Fruit fly (Drosophila melanogaster) whole organism, adult: ENCODE measurements around the gene CG32812.
A peak's percentile ranks its signal among the peaks of the same experiment; 100 is the strongest.

ENCODE experiments used
- CG11617 ChIP-seq: fragments of 200-800 bp; sonication (Bioruptor generic); optimal IDR thresholded peaks from 2 replicates; lab custom pipeline; 2017; ENCODE audit warnings: mild to moderate bottlenecking, missing biosample characterization, missing genetic modification reagents, missing genetic modification characterization
- CG12768 ChIP-seq: fragments of 200-800 bp; sonication (Bioruptor generic); optimal IDR thresholded peaks from 2 replicates; lab custom pipeline; 2017; ENCODE audit warnings: missing biosample characterization, missing genetic modification characterization, mild to moderate bottlenecking, moderate library complexity, missing genetic modification reagents
- CG14711 ChIP-seq: fragments of 200-800 bp; sonication (Bioruptor generic); optimal IDR thresholded peaks from 2 replicates; lab custom pipeline; 2018; ENCODE audit warnings: missing biosample characterization, mild to moderate bottlenecking, missing genetic modification characterization, moderate library complexity
- CG1620 ChIP-seq: fragments of 200-800 bp; sonication (Bioruptor generic); optimal IDR thresholded peaks from 2 replicates; lab custom pipeline; 2016; ENCODE audit warnings: missing biosample characterization, missing genetic modification characterization
- CG33017 ChIP-seq: fragments of 200-800 bp; sonication (Bioruptor generic); optimal IDR thresholded peaks from 2 replicates; lab custom pipeline; 2018; ENCODE audit warnings: missing biosample characterization, mild to moderate bottlenecking, missing genetic modification characterization, moderate library complexity
- CG5204 ChIP-seq: fragments of 200-800 bp; sonication (Bioruptor generic); optimal IDR thresholded peaks from 2 replicates; lab custom pipeline; 2016; ENCODE audit warnings: missing biosample characterization, missing genetic modification characterization
- CG7045 ChIP-seq: fragments of 200-800 bp; sonication (Bioruptor generic); optimal IDR thresholded peaks from 2 replicates; lab custom pipeline; 2017; ENCODE audit warnings: missing biosample characterization, mild to moderate bottlenecking, missing genetic modification characterization
- CG7101 ChIP-seq: fragments of 200-800 bp; sonication (Bioruptor generic); optimal IDR thresholded peaks from 2 replicates; lab custom pipeline; 2018; ENCODE audit warnings: missing biosample characterization, mild to moderate bottlenecking, missing genetic modification characterization, moderate library complexity
- Clk ChIP-seq: fragments of 200-800 bp; sonication (Bioruptor generic); optimal IDR thresholded peaks from 2 replicates; lab custom pipeline; 2017; ENCODE audit warnings: missing biosample characterization, missing genetic modification characterization
- Crg-1 ChIP-seq: fragments of 200-800 bp; sonication (Bioruptor generic); optimal IDR thresholded peaks from 2 replicates; lab custom pipeline; 2016; ENCODE audit warnings: missing biosample characterization, missing genetic modification characterization
- Hr96 ChIP-seq: fragments of 200-800 bp; sonication (Bioruptor generic); optimal IDR thresholded peaks from 2 replicates; lab custom pipeline; 2016; ENCODE audit warnings: missing biosample characterization, missing genetic modification characterization
- Mnt ChIP-seq: fragments of 200-800 bp; sonication (Bioruptor generic); optimal IDR thresholded peaks from 2 replicates; lab custom pipeline; 2016; ENCODE audit warnings: missing biosample characterization, mild to moderate bottlenecking, missing genetic modification characterization
- bab1 ChIP-seq: fragments of 200-800 bp; sonication (Bioruptor generic); optimal IDR thresholded peaks from 3 replicates; lab custom pipeline; 2019; ENCODE audit warnings: missing biosample characterization, mild to moderate bottlenecking, missing genetic modification characterization, moderate library complexity
- cic ChIP-seq: fragments of 200-800 bp; sonication (Bioruptor generic); optimal IDR thresholded peaks from 2 replicates; lab custom pipeline; 2017; ENCODE audit warnings: missing biosample characterization, mild to moderate bottlenecking, missing genetic modification characterization, moderate library complexity
- cnc ChIP-seq, 2 experiments: fragments of >200 bp; optimal IDR thresholded peaks; 2 replicates each; lab custom pipeline; 2017
- kay ChIP-seq: fragments of 200-800 bp; sonication (Bioruptor generic); peaks from one replicate; lab custom pipeline; 2016; ENCODE audit warnings: missing biosample characterization, missing genetic modification characterization, borderline replicate concordance
- ovo ChIP-seq: fragments of 200-800 bp; sonication (Bioruptor generic); optimal IDR thresholded peaks from 2 replicates; lab custom pipeline; 2016; ENCODE audit warnings: missing biosample characterization, missing genetic modification characterization
- pad ChIP-seq: fragments of 200-800 bp; sonication (Bioruptor generic); optimal IDR thresholded peaks from 3 replicates; lab custom pipeline; 2017; ENCODE audit warnings: missing biosample characterization, missing genetic modification characterization, mild to moderate bottlenecking, moderate library complexity, missing genetic modification reagents
- tj ChIP-seq: fragments of 200-800 bp; sonication (Bioruptor generic); optimal IDR thresholded peaks from 3 replicates; lab custom pipeline; 2017; ENCODE audit warnings: missing biosample characterization, mild to moderate bottlenecking, missing genetic modification characterization, moderate library complexity
- toe ChIP-seq: fragments of 200-800 bp; sonication (Bioruptor generic); optimal IDR thresholded peaks from 2 replicates; lab custom pipeline; 2016; ENCODE audit warnings: missing biosample characterization, missing genetic modification characterization

Gene CG32812

DNA sequence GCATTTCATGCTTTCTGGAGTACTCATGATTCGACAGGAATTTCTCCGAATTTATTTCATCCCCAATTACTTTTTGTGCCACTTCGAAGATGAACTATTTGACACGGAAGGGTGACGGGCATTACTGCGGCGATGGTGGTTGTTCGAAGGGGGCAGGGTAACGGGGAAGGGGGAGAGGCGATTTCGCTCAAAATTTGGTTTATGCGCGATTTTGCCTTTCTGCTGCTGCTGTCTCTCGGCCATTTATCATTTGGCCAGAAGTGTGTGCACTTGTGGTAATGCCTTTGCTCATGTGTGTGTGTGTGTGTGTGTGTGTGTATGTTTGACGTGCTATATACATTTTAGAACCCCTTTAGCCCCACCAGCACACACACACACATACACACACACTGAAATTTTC lies 34.1 kb upstream of the CG32812 start:
- TF ChIP-seq CG33017 (tag; lab: Kevin White, UChicago) (no peak), bab1 (no peak), cic (GFP tag; lab: Kevin White, UChicago) (no peak), cnc (optimal IDR thresholded peaks at IDR 0.05; lab: Kevin White, UChicago) (no peak)

DNA sequence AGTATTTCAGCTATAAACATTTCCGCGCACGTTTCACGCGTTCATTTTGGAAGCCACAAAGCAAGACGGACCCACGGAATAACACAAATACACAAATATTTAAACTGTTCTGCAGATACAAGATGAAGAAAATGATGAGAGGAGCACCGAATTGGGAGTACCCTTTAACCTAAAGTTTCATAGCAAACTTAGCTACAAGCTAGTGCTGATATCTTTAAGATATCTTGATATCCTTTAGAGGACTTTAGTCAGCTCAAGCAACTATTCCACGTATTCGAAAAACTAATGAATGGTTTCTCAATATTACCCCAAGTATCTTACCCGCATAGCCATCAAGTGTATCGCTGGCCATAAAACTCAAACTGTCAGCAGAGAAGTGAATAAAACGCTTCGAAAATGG lies 31.0 kb upstream of the CG32812 start:
- TF ChIP-seq Hr96 (no peak), CG33017 (tag; lab: Kevin White, UChicago) (no peak), Mnt (GFP tag; lab: Kevin White, UChicago) (no peak), CG7045 (no peak)

DNA sequence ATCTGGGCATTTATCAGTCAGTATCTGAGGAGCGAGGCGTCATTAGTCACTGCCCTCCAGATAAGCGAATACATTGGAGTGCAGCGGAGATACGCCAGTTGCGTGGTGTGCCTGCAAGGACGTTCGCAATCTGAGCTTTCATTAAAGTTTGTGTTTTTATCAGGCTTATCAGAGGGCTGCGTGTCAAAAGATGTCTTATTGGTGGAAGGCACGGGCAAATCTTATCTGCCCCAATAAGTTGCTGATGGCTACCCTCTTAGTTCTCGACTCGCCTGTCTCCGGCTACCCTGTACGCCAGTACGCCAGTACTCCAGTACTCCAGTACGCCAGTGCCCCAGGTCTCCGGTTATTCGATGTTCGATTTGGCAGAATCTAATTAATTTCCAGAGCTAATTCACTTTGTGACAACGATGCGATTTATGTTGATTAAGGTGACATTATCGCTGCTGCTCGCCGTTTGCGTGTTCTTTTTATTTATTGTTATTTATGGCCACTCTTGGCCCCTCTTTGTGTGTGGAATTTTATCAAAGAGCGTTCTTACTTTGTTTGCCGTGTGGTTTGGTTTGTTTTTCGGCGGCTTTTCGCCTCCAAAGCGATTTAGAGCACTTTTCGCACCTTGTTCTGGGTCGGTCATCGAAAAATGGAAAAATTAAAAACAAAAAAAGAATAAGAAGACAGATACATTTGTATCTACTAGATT lies 30.2 kb upstream of the CG32812 start:
- TF ChIP-seq CG12768 (GFP tag; lab: Kevin White, UChicago) (no peak), CG1620 (GFP tag; lab: Kevin White, UChicago) (no peak), CG5204 (no peak), Crg-1 (no peak), Clk (GFP tag; lab: Kevin White, UChicago) (no peak)

dm6 chrX:1260327-1260726 lies 26.8 kb upstream of the CG32812 start:
- TF ChIP-seq Hr96 (no peak), CG12768 (GFP tag; lab: Kevin White, UChicago) (no peak), Mnt (GFP tag; lab: Kevin White, UChicago) (no peak), tj (GFP tag; lab: Kevin White, UChicago) (no peak), CG5204 (no peak), CG1620 (GFP tag; lab: Kevin White, UChicago) (no peak), bab1 (no peak), CG7045 (no peak), CG7101 (no peak), CG11617 (GFP tag; lab: Kevin White, UChicago) (no peak), Crg-1 (no peak), cnc (optimal IDR thresholded peaks at IDR 0.05; lab: Kevin White, UChicago) (no peak), pad (GFP tag; lab: Kevin White, UChicago) (no peak), kay (GFP tag; lab: Kevin White, UChicago) (no peak)

DNA sequence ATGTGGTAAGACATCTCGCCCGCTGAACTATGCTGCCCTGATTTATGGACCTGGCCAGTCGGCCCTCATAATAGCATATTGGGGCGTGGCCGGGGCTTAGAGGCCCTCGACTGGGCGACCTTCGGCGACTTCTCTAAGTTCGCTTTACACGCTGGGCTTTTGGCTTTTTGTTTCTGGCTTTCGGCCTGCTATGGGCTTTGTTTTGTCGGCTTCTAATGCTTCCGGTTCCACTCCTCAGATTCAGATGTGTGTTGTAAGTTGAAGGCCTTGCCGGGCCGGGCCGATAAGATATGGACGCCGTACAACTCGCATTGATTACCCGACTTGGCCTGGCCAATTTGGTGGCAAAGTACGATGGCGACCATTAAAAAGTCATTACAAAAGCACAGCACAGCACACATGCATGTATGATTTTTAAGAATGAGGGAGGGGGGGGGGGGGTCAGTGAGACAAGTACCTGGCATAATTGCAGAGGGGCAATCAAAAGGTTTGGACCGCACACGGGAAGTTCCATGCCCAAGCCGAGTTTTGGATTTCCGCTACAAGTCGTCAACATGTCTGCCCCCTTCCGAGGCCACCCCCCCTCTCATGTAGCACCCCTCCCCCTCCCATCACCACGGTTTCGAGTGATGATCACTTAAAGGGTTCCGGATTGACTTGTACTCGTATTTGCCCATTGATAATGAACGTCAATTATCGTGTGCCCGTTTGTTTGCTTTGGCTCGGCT lies 24.4 kb upstream of the CG32812 start:
- no peak for TF ChIP-seq CG5204
- TF ChIP-seq CG7045: no peak
- no peak for TF ChIP-seq cic (GFP tag; lab: Kevin White, UChicago)
- TF ChIP-seq CG7101: no peak
- TF ChIP-seq ovo (GFP tag; lab: Kevin White, UChicago): no peak
- TF ChIP-seq CG11617 (GFP tag; lab: Kevin White, UChicago): no peak
- TF ChIP-seq CG1620 (GFP tag; lab: Kevin White, UChicago): no peak
- no peak for TF ChIP-seq pad (GFP tag; lab: Kevin White, UChicago)
- no peak for TF ChIP-seq tj (GFP tag; lab: Kevin White, UChicago)
- no peak for TF ChIP-seq kay (GFP tag; lab: Kevin White, UChicago)
- no peak for TF ChIP-seq CG33017 (tag; lab: Kevin White, UChicago)
- no peak for TF ChIP-seq CG14711
- TF ChIP-seq Clk (GFP tag; lab: Kevin White, UChicago): no peak
- no peak for TF ChIP-seq Mnt (GFP tag; lab: Kevin White, UChicago)
- TF ChIP-seq Hr96: no peak
- no peak for TF ChIP-seq toe
- TF ChIP-seq CG12768 (GFP tag; lab: Kevin White, UChicago): no peak

- TF ChIP-seq CG5204: no peak
- TF ChIP-seq CG7045: no peak
- TF ChIP-seq cic (GFP tag; lab: Kevin White, UChicago): no peak
- no peak for TF ChIP-seq CG12768 (GFP tag; lab: Kevin White, UChicago)
- no peak for TF ChIP-seq Clk (GFP tag; lab: Kevin White, UChicago)
- TF ChIP-seq CG1620 (GFP tag; lab: Kevin White, UChicago): no peak
- no peak for TF ChIP-seq CG7101
- no peak for TF ChIP-seq ovo (GFP tag; lab: Kevin White, UChicago)
- no peak for TF ChIP-seq Hr96
- TF ChIP-seq bab1: no peak
- TF ChIP-seq kay (GFP tag; lab: Kevin White, UChicago): no peak
- TF ChIP-seq CG33017 (tag; lab: Kevin White, UChicago): no peak
These were observed 22.5 kb upstream of the CG32812 start for dm6 chrX:1264547-1264946.

- TF ChIP-seq Mnt (GFP tag; lab: Kevin White, UChicago): no peak
- TF ChIP-seq pad (GFP tag; lab: Kevin White, UChicago): peak; percentile 63
- TF ChIP-seq Hr96: no peak
- peak; percentile 64 for TF ChIP-seq tj (GFP tag; lab: Kevin White, UChicago)
These were observed 19.5 kb upstream of the CG32812 start for dm6 chrX:1267625-1268024.
